Fruit fly (Drosophila melanogaster): Measurements from ENCODE around the gene CG10348.

Gene CG10348

dm6 chr2L:18676948-18677820 lies 55.1 kb downstream of the CG10348 start, which contains the start of the genes Mst36Fa and CG31751:
Gene Mst36Fa, minus strand, starts transcription at chr2L:18676998.
Gene CG31751, plus strand, starts transcription at chr2L:18677221.
- TF ChIP-seq Hr78 (GFP tag; optimal IDR thresholded peaks at IDR 0.05) (no peak), CG32264 (GFP tag; optimal IDR thresholded peaks at IDR 0.05) (no peak), OdsH (GFP tag; optimal IDR thresholded peaks at IDR 0.05) (peak; percentile 61), fru (GFP tag; optimal IDR thresholded peaks at IDR 0.05) (peak; percentile 34), CrebA (GFP tag; optimal IDR thresholded peaks at IDR 0.05; ENCODE audit: borderline replicate concordance) (no peak), GATAd (GFP tag; optimal IDR thresholded peaks at IDR 0.05) (no peak), br (GFP tag; optimal IDR thresholded peaks at IDR 0.05) (peak; percentile 56), Abd-B (GFP tag; optimal IDR thresholded peaks at IDR 0.05) (no peak), dl (GFP tag; optimal IDR thresholded peaks at IDR 0.05; ENCODE audit: insufficient read depth in 1 of 2, partially characterized antibody in 2 of 2) (no peak), brk (GFP tag; optimal IDR thresholded peaks at IDR 0.05) (no peak), Myc (optimal IDR thresholded peaks at IDR 0.05) (peak; percentile 38), sv (GFP tag; optimal IDR thresholded peaks at IDR 0.05) (peak; percentile 55), N (GFP tag; optimal IDR thresholded peaks at IDR 0.05) (no peak), pan (optimal IDR thresholded peaks at IDR 0.05) (no peak), Jra (GFP tag; optimal IDR thresholded peaks at IDR 0.05) (no peak), usp (GFP tag; optimal IDR thresholded peaks at IDR 0.05) (no peak), Rel (GFP tag; optimal IDR thresholded peaks at IDR 0.05) (no peak), Rel (tag; optimal IDR thresholded peaks at IDR 0.05) (peak; percentile 29), psq (GFP tag; optimal IDR thresholded peaks at IDR 0.05) (peak; percentile 27), sage (GFP tag; optimal IDR thresholded peaks at IDR 0.05) (no peak), dmrt93B (GFP tag; optimal IDR thresholded peaks at IDR 0.05) (no peak), h (GFP tag; optimal IDR thresholded peaks at IDR 0.05) (peak; percentile 66), Hnf4 (GFP tag; optimal IDR thresholded peaks at IDR 0.05) (peak; percentile 69), foxo (GFP tag; optimal IDR thresholded peaks at IDR 0.05) (peak in 1 of 2 experiments; percentile 64), dsf (GFP tag; optimal IDR thresholded peaks at IDR 0.05; ENCODE audit: borderline replicate concordance) (no peak), Vsx2 (GFP tag; optimal IDR thresholded peaks at IDR 0.05; ENCODE audit: partially characterized antibody) (no peak), woc (GFP tag; optimal IDR thresholded peaks at IDR 0.05) (no peak), Dif (GFP tag; optimal IDR thresholded peaks at IDR 0.05; ENCODE audit: partially characterized antibody) (no peak), Sp1 (GFP tag; optimal IDR thresholded peaks at IDR 0.05) (peak; percentile 14), rgr (GFP tag; optimal IDR thresholded peaks at IDR 0.05) (peak; percentile 61), jim (GFP tag; optimal IDR thresholded peaks at IDR 0.05) (no peak), HLH106 (tag; optimal IDR thresholded peaks at IDR 0.05) (no peak), ey (GFP tag; optimal IDR thresholded peaks at IDR 0.05) (peak; percentile 50), lola (GFP tag; optimal IDR thresholded peaks at IDR 0.05) (no peak), Mio (GFP tag; optimal IDR thresholded peaks at IDR 0.05) (no peak), tai (GFP tag; optimal IDR thresholded peaks at IDR 0.05) (no peak), CG9705 (GFP tag; optimal IDR thresholded peaks at IDR 0.05) (no peak), Hr83 (GFP tag; optimal IDR thresholded peaks at IDR 0.05; ENCODE audit: poor library complexity, severe bottlenecking) (peak; percentile 92), Dfd (GFP tag; optimal IDR thresholded peaks at IDR 0.05) (no peak)

DNA sequence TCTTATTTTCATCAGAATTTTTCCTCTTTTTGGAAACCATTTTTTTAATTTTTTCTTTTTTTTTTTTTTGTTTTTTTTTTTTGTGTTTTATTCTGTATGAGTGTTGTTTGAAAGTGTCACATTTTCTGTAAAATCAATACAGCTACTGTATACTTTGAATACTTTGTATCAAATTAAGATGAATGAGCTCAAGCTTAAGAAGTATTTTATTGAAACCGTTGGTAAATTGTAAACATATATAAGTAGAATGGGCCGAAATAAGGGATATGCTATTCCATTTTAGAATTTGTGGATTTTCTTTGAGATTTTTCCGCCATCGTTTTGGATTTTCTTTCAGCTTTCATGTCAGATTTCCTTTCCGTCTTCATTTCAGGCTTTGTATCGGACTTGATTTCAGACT lies 57.3 kb downstream of the CG10348 start, which contains the start of gene Mst36Fb:
Mst36Fb (minus strand) TSS at position 101 of the 400 bp plus-strand sequence.
- TF ChIP-seq dl (GFP tag; optimal IDR thresholded peaks at IDR 0.05; ENCODE audit: insufficient read depth in 1 of 2, partially characterized antibody in 2 of 2) = no peak
- TF ChIP-seq rgr (GFP tag; optimal IDR thresholded peaks at IDR 0.05) = no peak
- TF ChIP-seq jim (GFP tag; optimal IDR thresholded peaks at IDR 0.05) = no peak
- no peak for TF ChIP-seq foxo (GFP tag; optimal IDR thresholded peaks at IDR 0.05)
- no peak for TF ChIP-seq Jra (GFP tag; optimal IDR thresholded peaks at IDR 0.05)
- no peak for TF ChIP-seq Hr83 (GFP tag; optimal IDR thresholded peaks at IDR 0.05; ENCODE audit: poor library complexity, severe bottlenecking)
- TF ChIP-seq Vsx2 (GFP tag; optimal IDR thresholded peaks at IDR 0.05; ENCODE audit: partially characterized antibody) = no peak
- TF ChIP-seq psq (GFP tag; optimal IDR thresholded peaks at IDR 0.05) = no peak
- TF ChIP-seq HLH106 (tag; optimal IDR thresholded peaks at IDR 0.05) = no peak
- TF ChIP-seq sv (GFP tag; optimal IDR thresholded peaks at IDR 0.05) = no peak
- TF ChIP-seq OdsH (GFP tag; optimal IDR thresholded peaks at IDR 0.05) = no peak
- TF ChIP-seq brk (GFP tag; optimal IDR thresholded peaks at IDR 0.05) = no peak
